Fruit fly (Drosophila melanogaster) whole organism, pupa: ENCODE results near the gene CG14322.

Source experiments
- CG10348 ChIP-seq: fragments of 200-800 bp; sonication (Bioruptor generic); IDR thresholded peaks from 2 replicates; pipeline ENCODE4 v1.3.6; 2022; ENCODE audit warnings: missing biosample characterization, missing genetic modification characterization
- CG13204 ChIP-seq: fragments of 200-800 bp; sonication (Bioruptor generic); optimal IDR thresholded peaks from 2 replicates; lab custom pipeline; 2018; ENCODE audit warnings: missing biosample characterization, mild to moderate bottlenecking, missing genetic modification characterization, moderate library complexity
- CG15710 ChIP-seq: fragments of 200-800 bp; sonication (Bioruptor generic); optimal IDR thresholded peaks from 2 replicates; lab custom pipeline; 2018; ENCODE audit warnings: missing biosample characterization, mild to moderate bottlenecking, missing genetic modification characterization, moderate library complexity
- CG17806 ChIP-seq: fragments of 200-800 bp; sonication (Bioruptor generic); optimal IDR thresholded peaks from 2 replicates; lab custom pipeline; 2018; ENCODE audit warnings: missing biosample characterization, mild to moderate bottlenecking, missing genetic modification characterization, moderate library complexity
- CG8159 ChIP-seq: fragments of 200-800 bp; sonication (Bioruptor generic); optimal IDR thresholded peaks from 3 replicates; lab custom pipeline; 2018; ENCODE audit warnings: missing biosample characterization, mild to moderate bottlenecking, missing genetic modification characterization, moderate library complexity
- D1 ChIP-seq: fragments of 200-800 bp; sonication (Bioruptor generic); optimal IDR thresholded peaks from 2 replicates; lab custom pipeline; 2018; ENCODE audit warnings: missing biosample characterization, mild to moderate bottlenecking, missing genetic modification characterization, moderate library complexity
- EcR ChIP-seq: fragments of 200-800 bp; sonication (Bioruptor generic); optimal IDR thresholded peaks from 3 replicates; lab custom pipeline; 2019; ENCODE audit warnings: missing biosample characterization, missing genetic modification characterization, mild to moderate bottlenecking, moderate library complexity, missing genetic modification reagents
- Ets98B ChIP-seq: fragments of 200-800 bp; sonication (Bioruptor generic); IDR thresholded peaks from 2 replicates; pipeline ENCODE4 v1.3.6; 2022; ENCODE audit warnings: missing biosample characterization, missing genetic modification characterization
- gl ChIP-seq: fragments of 200-800 bp; sonication (Bioruptor generic); optimal IDR thresholded peaks from 2 replicates; lab custom pipeline; 2018; ENCODE audit warnings: missing biosample characterization, mild to moderate bottlenecking, missing genetic modification characterization

DNA sequence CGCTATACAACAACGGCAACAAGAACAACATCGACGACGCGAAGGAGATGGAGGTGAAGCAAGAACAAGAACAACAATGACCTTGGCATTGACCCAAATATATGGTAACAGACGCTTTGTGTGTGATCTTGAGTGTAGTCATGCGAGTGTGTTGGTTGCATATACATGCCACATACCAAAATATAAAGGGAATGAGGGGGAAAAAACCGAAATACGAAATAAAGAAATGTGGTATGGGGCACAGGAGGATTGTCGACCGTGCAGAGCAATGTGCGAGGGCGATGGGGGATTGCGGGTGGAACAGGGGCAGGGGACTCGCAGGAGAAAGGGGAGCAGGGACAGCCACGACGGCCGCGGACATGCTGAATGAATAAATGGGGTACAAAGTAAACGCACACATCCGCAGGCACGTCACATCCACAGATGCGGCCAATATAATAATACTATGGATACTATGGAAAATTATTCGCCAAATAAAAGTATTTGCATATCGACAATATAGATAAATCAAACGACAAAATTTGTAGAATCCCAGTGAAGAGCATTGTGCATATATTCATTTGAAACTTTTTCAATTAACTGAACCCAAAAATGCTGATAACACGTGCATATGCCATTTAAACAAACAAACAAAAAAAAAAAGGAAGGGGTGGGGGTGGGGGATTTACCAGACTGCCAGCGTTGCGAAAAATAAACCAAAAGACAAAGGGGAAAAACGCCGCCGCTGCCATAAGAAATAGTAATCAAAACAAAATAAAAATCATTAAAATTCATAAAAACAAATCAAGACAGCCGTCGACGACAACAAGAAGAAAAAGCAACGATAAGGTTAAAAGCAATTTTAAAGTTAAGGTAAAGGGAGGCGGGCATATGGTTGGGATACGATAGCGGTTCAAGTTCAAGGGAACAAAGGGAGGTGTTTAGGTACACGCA lies 58.7 kb downstream of the CG14322 start:
- TF ChIP-seq CG13204 (GFP tag; lab: Kevin White, UChicago) (peak; percentile 6), gl (peak; percentile 50), EcR (GFP tag; lab: Kevin White, UChicago) (peak; percentile 83), CG17806 (no peak), Ets98B (GFP tag; lab: Robert Waterston, UW) (no peak), CG8159 (peak; percentile 48), CG15710 (tag; lab: Kevin White, UChicago) (no peak), D1 (tag; lab: Kevin White, UChicago) (no peak), CG10348 (GFP tag; lab: Robert Waterston, UW) (no peak)
